Worm (Caenorhabditis elegans) whole organism, midembryonic: Measurements from ENCODE around the gene nnt-1.

Experiments used
- T22C8.4 ChIP-seq: fragments of 200-800 bp; sonication (Bioruptor generic); IDR thresholded peaks from 2 replicates; pipeline ENCODE4 v1.3.6; 2022; ENCODE audit warnings: missing genetic modification characterization, missing compliant biosample characterization
- cog-1 ChIP-seq: sonication (generic microtip); optimal IDR thresholded peaks from 2 replicates; lab custom pipeline; 2016; ENCODE audit warnings: missing genetic modification characterization, missing compliant biosample characterization
- flt-1 ChIP-seq: fragments of 200-800 bp; sonication (Bioruptor generic); IDR thresholded peaks from 2 replicates; pipeline ENCODE4 v1.3.6; 2022; ENCODE audit warnings: missing genetic modification characterization, missing compliant biosample characterization
- klf-2 ChIP-seq: fragments of 200-800 bp; sonication (Bioruptor generic); conservative IDR thresholded peaks from 2 replicates; pipeline ENCODE4 v1.3.6; 2022; ENCODE audit warnings: missing genetic modification reagents, missing genetic modification characterization, missing compliant biosample characterization
- med-1 ChIP-seq: sonication (generic microtip); optimal IDR thresholded peaks from 2 replicates; lab custom pipeline; 2017; ENCODE audit warnings: missing genetic modification characterization, mild to moderate bottlenecking, missing compliant biosample characterization, antibody characterized with exemption, missing genetic modification reagents; ENCODE audit not compliant: insufficient read depth
- ref-1 ChIP-seq: fragments of 200-800 bp; sonication (Bioruptor generic); conservative IDR thresholded peaks from 2 replicates; pipeline ENCODE4 v1.3.6; 2022; ENCODE audit warnings: missing genetic modification reagents, missing genetic modification characterization, missing compliant biosample characterization
- tab-1 ChIP-seq: fragments of 200-800 bp; sonication (Bioruptor generic); IDR thresholded peaks from 2 replicates; pipeline ENCODE4 v1.3.6; 2022; ENCODE audit warnings: missing genetic modification characterization, missing compliant biosample characterization
- ztf-23 ChIP-seq: fragments of 200-800 bp; sonication (Bioruptor generic); IDR thresholded peaks from 2 replicates; pipeline ENCODE4 v1.3.6; 2022; ENCODE audit warnings: missing genetic modification reagents, missing genetic modification characterization, missing compliant biosample characterization
- ztf-29 ChIP-seq: fragments of 200-800 bp; sonication (Bioruptor generic); IDR thresholded peaks from 2 replicates; pipeline ENCODE4 v1.3.6; 2022; ENCODE audit warnings: missing genetic modification reagents, missing genetic modification characterization, missing compliant biosample characterization

The nnt-1 gene

DNA sequence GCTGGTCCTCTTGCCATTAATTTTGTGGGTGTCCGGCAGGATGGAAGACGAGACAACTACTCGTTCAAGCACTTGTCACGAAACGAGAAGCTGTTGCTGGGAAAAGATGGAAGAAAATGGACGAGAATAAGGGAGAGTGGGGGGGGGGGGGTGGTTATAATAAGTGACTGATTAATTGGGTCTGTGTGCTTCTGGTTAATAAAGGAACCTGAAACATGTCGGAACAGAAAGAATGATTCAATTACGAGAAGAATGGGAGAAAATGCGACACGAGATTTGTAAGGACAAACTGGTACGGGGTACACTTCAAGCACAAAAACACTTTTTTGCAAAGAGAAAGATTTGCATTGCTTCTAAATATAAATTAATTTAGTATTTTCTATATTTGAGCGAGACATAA lies 33.3 kb downstream of the nnt-1 start:
- TF ChIP-seq ztf-29 (no peak), tab-1 (no peak)

DNA sequence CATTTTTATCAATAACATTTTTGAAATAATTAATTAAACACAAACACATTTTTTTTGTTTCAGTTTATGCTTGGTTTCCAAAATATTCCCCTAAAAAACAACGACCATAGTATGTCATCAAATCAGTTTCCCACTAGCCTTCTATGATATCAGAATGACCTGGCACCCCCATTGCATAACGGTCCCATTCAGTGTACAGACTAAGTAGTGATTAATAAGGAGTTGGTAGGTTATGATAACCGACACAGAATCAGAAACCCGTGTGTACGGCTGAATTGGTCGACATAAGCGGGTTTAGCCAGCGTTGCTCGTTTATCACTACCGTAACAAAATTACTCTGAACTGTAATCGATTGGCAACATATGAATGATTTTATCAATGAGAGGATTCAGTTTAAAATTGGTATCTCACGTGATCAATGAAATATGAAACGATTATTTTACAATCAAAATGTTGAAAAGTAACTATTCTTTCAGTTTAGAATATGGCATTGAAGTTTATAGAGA lies 35.4 kb downstream of the nnt-1 start:
- TF ChIP-seq ztf-29 = no peak
- TF ChIP-seq tab-1 = no peak
- TF ChIP-seq ztf-23 = no peak
- no peak for TF ChIP-seq klf-2 (GFP tag; lab: Robert Waterston, UW)
- no peak for TF ChIP-seq ref-1 (GFP tag; lab: Robert Waterston, UW)
- no peak for TF ChIP-seq flt-1 (GFP tag; lab: Robert Waterston, UW)
- TF ChIP-seq med-1 (GFP tag; lab: Kevin White, UChicago) = no peak
- TF ChIP-seq T22C8.4 (GFP tag; lab: Robert Waterston, UW) = no peak
- no peak for TF ChIP-seq cog-1 (tag; lab: Kevin White, UChicago)

DNA sequence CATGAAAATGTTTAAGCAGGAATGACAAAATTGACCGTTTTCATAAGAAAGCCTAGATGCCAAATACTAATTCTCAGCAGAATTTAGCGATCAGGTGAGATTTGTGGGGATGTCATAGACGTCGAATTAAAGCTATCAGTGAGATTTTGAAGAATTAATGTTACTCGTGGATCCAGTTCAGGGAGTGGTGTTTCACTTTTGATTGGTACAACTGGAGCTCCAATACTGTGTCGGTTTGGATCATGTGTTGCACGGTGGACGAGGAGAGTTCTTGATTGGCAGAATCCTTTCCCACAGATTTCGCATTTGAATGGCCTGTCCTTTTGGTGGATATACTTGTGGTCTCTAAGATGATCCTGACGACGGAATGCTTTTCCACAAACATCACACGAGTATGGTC lies 37.5 kb downstream of the nnt-1 start:
- TF ChIP-seq cog-1 (tag; lab: Kevin White, UChicago) (no peak), ztf-23 (no peak), T22C8.4 (GFP tag; lab: Robert Waterston, UW) (no peak), ztf-29 (no peak), ref-1 (GFP tag; lab: Robert Waterston, UW) (no peak), tab-1 (no peak), med-1 (GFP tag; lab: Kevin White, UChicago) (no peak), klf-2 (GFP tag; lab: Robert Waterston, UW) (no peak), flt-1 (GFP tag; lab: Robert Waterston, UW) (no peak)

DNA sequence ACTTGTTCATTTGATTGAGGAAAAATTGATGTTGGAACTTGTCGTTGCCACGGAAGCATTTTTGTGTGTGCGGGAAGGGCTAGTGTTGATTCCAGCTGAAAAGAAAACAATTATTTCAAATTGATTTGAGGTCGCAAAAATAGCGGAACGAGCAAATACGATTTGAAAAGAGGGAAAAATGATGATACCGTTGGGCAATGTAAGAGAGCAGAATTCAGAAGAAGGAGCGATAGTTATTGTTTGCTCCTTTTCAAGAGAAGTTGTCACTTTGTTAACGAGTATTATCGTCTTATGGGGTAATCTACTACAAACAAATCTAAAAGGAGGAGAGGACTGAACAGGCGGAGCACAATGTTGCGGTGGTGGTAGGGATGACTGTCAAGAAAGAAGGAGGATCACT lies 38.3 kb downstream of the nnt-1 start, which contains the start of gene odd-2:
TSS of gene odd-2 (minus strand) at position 101 of the 400 bp plus-strand sequence.
- TF ChIP-seq tab-1 (no peak), cog-1 (tag; lab: Kevin White, UChicago) (no peak), ztf-29 (no peak), ztf-23 (no peak), flt-1 (GFP tag; lab: Robert Waterston, UW) (no peak), med-1 (GFP tag; lab: Kevin White, UChicago) (no peak), klf-2 (GFP tag; lab: Robert Waterston, UW) (no peak), T22C8.4 (GFP tag; lab: Robert Waterston, UW) (no peak), ref-1 (GFP tag; lab: Robert Waterston, UW) (no peak)

DNA sequence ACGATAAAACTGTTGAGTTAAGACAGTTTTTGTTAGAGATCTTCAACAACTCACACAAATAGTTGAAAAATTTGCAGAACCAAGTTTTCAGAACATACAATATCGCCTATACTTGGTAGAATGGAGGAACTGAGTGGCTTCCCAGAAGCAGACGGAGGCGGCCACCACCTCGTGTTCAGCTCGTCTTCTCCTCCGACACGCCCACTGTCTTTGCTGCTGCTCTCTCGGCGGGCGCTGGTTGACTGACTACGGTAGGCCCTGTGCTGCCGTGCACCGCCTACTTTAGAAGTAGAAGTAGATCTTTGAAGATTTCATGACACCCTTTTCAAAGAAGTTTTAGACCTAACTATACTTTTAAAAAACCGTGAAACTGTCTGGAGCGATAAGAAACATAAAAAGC lies 39.9 kb downstream of the nnt-1 start:
- TF ChIP-seq ztf-29 (no peak), ref-1 (GFP tag; lab: Robert Waterston, UW) (no peak), tab-1 (no peak), cog-1 (tag; lab: Kevin White, UChicago) (no peak), flt-1 (GFP tag; lab: Robert Waterston, UW) (no peak), klf-2 (GFP tag; lab: Robert Waterston, UW) (no peak), ztf-23 (no peak), T22C8.4 (GFP tag; lab: Robert Waterston, UW) (no peak), med-1 (GFP tag; lab: Kevin White, UChicago) (no peak)

DNA sequence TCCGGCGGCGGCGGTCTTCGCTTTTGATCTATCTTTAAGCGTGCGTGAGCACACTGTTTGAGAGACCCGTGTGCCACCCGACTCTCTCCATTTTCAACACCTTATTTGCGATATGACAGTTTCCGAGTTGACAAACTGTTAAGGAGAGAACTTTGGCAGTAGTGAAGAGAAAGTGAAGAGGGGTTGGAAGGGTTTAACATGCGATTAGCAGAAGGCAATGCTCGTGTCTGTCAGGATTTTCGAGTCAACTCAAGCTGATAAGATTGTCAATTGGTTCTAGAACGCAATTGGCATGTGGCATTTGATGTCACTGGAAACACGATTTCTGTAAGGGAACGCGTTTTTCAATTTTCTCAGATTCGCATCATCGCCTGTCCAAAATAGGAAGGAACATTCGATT lies 45.3 kb downstream of the nnt-1 start:
- TF ChIP-seq flt-1 (GFP tag; lab: Robert Waterston, UW) = no peak
- no peak for TF ChIP-seq ztf-29
- TF ChIP-seq ztf-23 = no peak
- TF ChIP-seq tab-1 = no peak
- TF ChIP-seq med-1 (GFP tag; lab: Kevin White, UChicago) = no peak
- TF ChIP-seq ref-1 (GFP tag; lab: Robert Waterston, UW) = no peak
- no peak for TF ChIP-seq T22C8.4 (GFP tag; lab: Robert Waterston, UW)
- no peak for TF ChIP-seq klf-2 (GFP tag; lab: Robert Waterston, UW)

DNA sequence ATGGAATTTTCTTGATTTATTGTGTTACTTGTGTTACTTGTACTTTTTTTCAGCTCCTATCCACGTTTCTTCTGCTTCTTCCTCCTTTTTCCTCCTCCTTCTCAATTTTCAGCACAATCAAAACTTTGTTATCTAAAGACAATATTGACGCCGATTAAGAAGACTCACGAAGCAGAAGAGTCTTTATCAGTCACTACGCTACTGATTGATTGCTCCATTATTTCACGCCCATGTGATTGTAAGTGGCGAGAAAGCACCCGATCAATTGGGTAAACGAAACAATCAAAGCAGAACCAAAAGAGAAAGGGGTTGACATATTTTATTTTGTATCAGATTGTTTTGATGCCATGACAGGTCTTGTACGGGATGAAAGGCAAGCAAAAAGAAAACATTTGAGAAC lies 47.1 kb downstream of the nnt-1 start, which contains the start of gene T25B2.2:
TSS of gene T25B2.2 (plus strand) at position 392 of the 400 bp plus-strand sequence.
- TF ChIP-seq ref-1 (GFP tag; lab: Robert Waterston, UW) (no peak), tab-1 (no peak), cog-1 (tag; lab: Kevin White, UChicago) (no peak), flt-1 (GFP tag; lab: Robert Waterston, UW) (no peak), ztf-29 (no peak), T22C8.4 (GFP tag; lab: Robert Waterston, UW) (no peak), ztf-23 (no peak)

DNA sequence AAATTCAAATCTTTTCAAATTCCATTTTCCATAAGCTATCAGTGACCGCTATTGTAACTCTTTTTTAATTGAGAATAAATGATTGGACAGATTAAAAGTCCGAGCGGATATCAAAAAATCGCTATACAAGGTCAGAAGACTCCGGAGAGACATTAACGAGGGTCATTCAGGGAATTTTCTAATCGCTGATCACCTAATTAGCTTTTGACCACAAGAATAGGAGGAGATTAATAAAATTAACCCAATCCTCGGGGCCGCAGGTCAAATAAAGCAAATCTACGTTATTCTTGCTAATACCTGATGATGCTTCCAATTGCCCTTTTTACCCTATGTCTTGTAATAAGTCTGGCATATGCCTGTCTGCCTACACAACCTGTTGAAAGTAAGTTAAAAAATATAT lies 51.5 kb downstream of the nnt-1 start, which contains the start of gene T25B2.1:
TSS of gene T25B2.1 (plus strand) at position 301 of the 400 bp plus-strand sequence.
- TF ChIP-seq klf-2 (GFP tag; lab: Robert Waterston, UW) (no peak), ztf-29 (no peak), flt-1 (GFP tag; lab: Robert Waterston, UW) (no peak), cog-1 (tag; lab: Kevin White, UChicago) (no peak)

DNA sequence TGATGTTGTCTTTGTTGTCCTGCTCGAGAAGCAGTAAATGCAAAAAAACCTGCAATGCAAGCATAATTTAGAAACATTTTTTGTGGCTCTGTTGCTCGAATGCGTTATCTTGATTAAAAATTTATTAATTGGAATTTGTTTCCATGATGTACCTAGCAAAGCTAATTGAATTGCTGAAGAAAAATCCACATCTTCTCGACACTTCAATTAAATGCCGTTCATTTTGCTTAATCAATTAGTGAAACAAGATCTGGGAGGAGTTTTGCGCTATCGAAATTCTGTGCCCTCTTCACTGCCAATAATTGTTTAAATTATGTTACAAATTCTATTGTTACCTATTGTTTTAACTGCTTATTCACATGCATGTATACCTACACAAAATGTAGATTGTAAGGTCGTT lies 53.7 kb downstream of the nnt-1 start, which contains the start of gene T25B2.3:
TSS of gene T25B2.3 (plus strand) at position 301 of the 400 bp plus-strand sequence.
- no peak for TF ChIP-seq cog-1 (tag; lab: Kevin White, UChicago)
- no peak for TF ChIP-seq T22C8.4 (GFP tag; lab: Robert Waterston, UW)
- no peak for TF ChIP-seq flt-1 (GFP tag; lab: Robert Waterston, UW)
- no peak for TF ChIP-seq ref-1 (GFP tag; lab: Robert Waterston, UW)
- TF ChIP-seq ztf-23 = no peak
- no peak for TF ChIP-seq klf-2 (GFP tag; lab: Robert Waterston, UW)
- TF ChIP-seq med-1 (GFP tag; lab: Kevin White, UChicago) = no peak
- no peak for TF ChIP-seq ztf-29
- no peak for TF ChIP-seq tab-1
